Worm (Caenorhabditis elegans) whole organism, L4 larva: Measurements from ENCODE around the gene ZK455.5.

ENCODE experiments used
- aha-1 ChIP-seq: fragments of 150-350 bp; peaks from one replicate; lab custom pipeline; 2014; ENCODE audit warnings: missing biosample characterization, missing genetic modification characterization
- aly-2 ChIP-seq: sonication (generic microtip); optimal IDR thresholded peaks from 2 replicates; lab custom pipeline; 2018; ENCODE audit warnings: missing biosample characterization, missing genetic modification characterization
- ama-1 ChIP-seq: fragments of 150-350 bp; optimal IDR thresholded peaks from 2 replicates; lab custom pipeline; 2014; ENCODE audit warnings: inconsistent platforms, mixed read lengths
- ceh-28 ChIP-seq: fragments of 150-350 bp; optimal IDR thresholded peaks from 2 replicates; lab custom pipeline; 2014; ENCODE audit warnings: missing biosample characterization, missing genetic modification reagents, missing genetic modification characterization
- dpl-1 ChIP-seq: fragments of 150-350 bp; optimal IDR thresholded peaks from 2 replicates; lab custom pipeline; 2014; ENCODE audit warnings: missing biosample characterization, missing genetic modification reagents, missing genetic modification characterization
- fos-1 ChIP-seq: fragments of 150-350 bp; optimal IDR thresholded peaks from 2 replicates; lab custom pipeline; 2014; ENCODE audit warnings: missing biosample characterization, missing genetic modification characterization
- nhr-77 ChIP-seq: fragments of 150-350 bp; optimal IDR thresholded peaks from 2 replicates; lab custom pipeline; 2014; ENCODE audit warnings: missing biosample characterization, missing genetic modification characterization
- snpc-4 ChIP-seq: fragments of 150-350 bp; optimal IDR thresholded peaks from 2 replicates; lab custom pipeline; 2014; ENCODE audit warnings: missing biosample characterization, missing genetic modification characterization
- unc-62 ChIP-seq, 3 experiments: fragments of 150-350 bp in 1 of 3; sonication (generic microtip); optimal IDR thresholded peaks in 2 of 3; peaks in 1 of 3; 1 replicate in 1 of 3; 2 replicates in 2 of 3; lab custom pipeline; 2014 to 2017; ENCODE audit warnings: missing biosample characterization in 3 of 3, missing genetic modification characterization in 3 of 3, missing genetic modification reagents in 3 of 3, missing genotype in 1 of 3
- zip-2 ChIP-seq: fragments of 150-350 bp; optimal IDR thresholded peaks from 2 replicates; lab custom pipeline; 2014; ENCODE audit warnings: missing biosample characterization, missing genetic modification characterization

DNA sequence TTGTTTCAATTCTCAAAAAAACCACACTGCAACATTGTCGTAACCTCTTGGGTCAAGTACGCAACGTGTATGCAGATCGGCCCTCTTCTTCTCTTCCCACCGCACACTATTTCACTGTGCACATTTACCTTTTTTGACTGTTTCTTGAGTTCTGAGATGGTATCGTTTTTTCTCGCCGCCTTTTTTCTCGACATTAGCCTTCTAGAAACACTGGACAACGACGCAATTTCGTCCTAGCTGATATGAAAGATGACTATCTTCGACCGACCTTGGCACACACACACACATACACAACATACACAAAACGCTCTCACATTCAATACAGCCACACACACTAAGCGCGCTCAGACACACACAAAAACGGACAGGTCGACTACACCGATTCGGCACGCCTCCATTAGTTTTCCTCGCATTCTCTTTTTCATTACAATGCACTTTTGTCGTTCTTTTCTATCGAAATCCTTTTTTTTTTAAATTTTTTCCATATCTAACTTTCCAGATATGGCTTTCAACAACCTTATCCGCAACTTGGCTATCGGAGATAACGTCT, 12.7 kb upstream of the ZK455.5 start, which contains the start of gene aco-1:
- TF ChIP-seq snpc-4 (tag; lab: Kevin White, UChicago) (no peak), aly-2 (tag; lab: Kevin White, UChicago) (no peak), ama-1 (lab: Kevin White, UChicago) (no peak), zip-2 (tag; lab: Kevin White, UChicago) (no peak), dpl-1 (GFP tag; lab: Kevin White, UChicago) (no peak), fos-1 (tag; lab: Kevin White, UChicago) (no peak), ceh-28 (tag; lab: Kevin White, UChicago) (no peak), nhr-77 (tag; lab: Kevin White, UChicago) (no peak), unc-62 (GFP tag; optimal IDR thresholded peaks at IDR 0.05 in 1 of 2; lab: Kevin White, UChicago) (peak in 1 of 2 experiments; percentile 68), unc-62 (tag; optimal IDR thresholded peaks at IDR 0.05; lab: Kevin White, UChicago) (no peak), aha-1 (tag; lab: Kevin White, UChicago) (peak; percentile 83)
